Worm (Caenorhabditis elegans) whole organism, L4/young adult: ENCODE data around the gene M117.6.

Experiments used
- W03F9.2 ChIP-seq: fragments of 150-350 bp; optimal IDR thresholded peaks from 2 replicates; lab custom pipeline; 2014; ENCODE audit warnings: missing biosample characterization, missing genetic modification characterization
- him-1 ChIP-seq: sonication (generic microtip); optimal IDR thresholded peaks from 2 replicates; lab custom pipeline; 2016; ENCODE audit warnings: missing genotype, missing genetic modification reagents, missing genetic modification characterization, missing compliant biosample characterization

DNA sequence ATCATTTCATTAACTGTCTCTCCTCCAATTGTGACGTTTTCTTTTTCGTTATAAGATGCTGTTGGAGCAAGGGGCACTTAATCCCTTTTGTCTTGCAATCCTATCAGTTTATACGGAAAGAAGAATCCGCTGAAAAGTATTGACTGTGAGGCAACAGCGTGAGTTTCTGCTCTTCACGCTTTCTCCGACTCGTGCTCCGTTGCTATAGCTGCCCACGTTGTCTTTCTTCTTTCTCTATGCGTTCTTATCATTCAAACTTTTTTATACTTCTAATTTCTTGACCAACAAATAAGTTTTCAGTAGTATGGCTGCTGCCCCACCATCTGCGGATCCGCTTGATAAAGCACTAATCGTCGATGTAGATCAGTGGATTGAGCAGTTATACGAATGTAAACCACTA lies 30.2 kb upstream of the M117.6 start, which contains the start of gene let-92:
- TF ChIP-seq W03F9.2 (tag; lab: Kevin White, UChicago) (no peak), him-1 (tag; lab: Kevin White, UChicago) (no peak)
